Fruit fly (Drosophila melanogaster) whole organism, adult: Measurements from ENCODE around the gene CG14327.

Experiments
- CG11617 ChIP-seq: fragments of 200-800 bp; sonication (Bioruptor generic); optimal IDR thresholded peaks from 2 replicates; lab custom pipeline; 2017; ENCODE audit warnings: mild to moderate bottlenecking, missing biosample characterization, missing genetic modification reagents, missing genetic modification characterization
- CG12768 ChIP-seq: fragments of 200-800 bp; sonication (Bioruptor generic); optimal IDR thresholded peaks from 2 replicates; lab custom pipeline; 2017; ENCODE audit warnings: missing biosample characterization, missing genetic modification characterization, mild to moderate bottlenecking, moderate library complexity, missing genetic modification reagents
- CG1620 ChIP-seq: fragments of 200-800 bp; sonication (Bioruptor generic); optimal IDR thresholded peaks from 2 replicates; lab custom pipeline; 2016; ENCODE audit warnings: missing biosample characterization, missing genetic modification characterization
- Clk ChIP-seq: fragments of 200-800 bp; sonication (Bioruptor generic); optimal IDR thresholded peaks from 2 replicates; lab custom pipeline; 2017; ENCODE audit warnings: missing biosample characterization, missing genetic modification characterization
- Mnt ChIP-seq: fragments of 200-800 bp; sonication (Bioruptor generic); optimal IDR thresholded peaks from 2 replicates; lab custom pipeline; 2016; ENCODE audit warnings: missing biosample characterization, mild to moderate bottlenecking, missing genetic modification characterization
- cic ChIP-seq: fragments of 200-800 bp; sonication (Bioruptor generic); optimal IDR thresholded peaks from 2 replicates; lab custom pipeline; 2017; ENCODE audit warnings: missing biosample characterization, mild to moderate bottlenecking, missing genetic modification characterization, moderate library complexity
- cnc ChIP-seq, 2 experiments: fragments of >200 bp; optimal IDR thresholded peaks; 2 replicates each; lab custom pipeline; 2017

- no peak for TF ChIP-seq CG1620 (GFP tag; lab: Kevin White, UChicago)
- TF ChIP-seq cic (GFP tag; lab: Kevin White, UChicago): no peak
- TF ChIP-seq cnc (optimal IDR thresholded peaks at IDR 0.05; lab: Kevin White, UChicago): no peak
- no peak for TF ChIP-seq CG12768
- TF ChIP-seq Mnt (GFP tag; lab: Kevin White, UChicago): no peak
- TF ChIP-seq Clk (GFP tag; lab: Kevin White, UChicago): no peak
- TF ChIP-seq CG11617 (GFP tag; lab: Kevin White, UChicago): no peak
These were observed 1.6 kb downstream of the CG14327 start for dm6 chr3R:17615076-17615475.
